Fruit fly (Drosophila melanogaster) whole organism, adult: Measurements from ENCODE around the gene x16.
A peak's percentile ranks its signal among the peaks of the same experiment; 100 is the strongest.

ENCODE experiments used
- CG11617 ChIP-seq: fragments of 200-800 bp; sonication (Bioruptor generic); optimal IDR thresholded peaks from 2 replicates; lab custom pipeline; 2017; ENCODE audit warnings: mild to moderate bottlenecking, missing biosample characterization, missing genetic modification reagents, missing genetic modification characterization
- CG12768 ChIP-seq: fragments of 200-800 bp; sonication (Bioruptor generic); optimal IDR thresholded peaks from 2 replicates; lab custom pipeline; 2017; ENCODE audit warnings: missing biosample characterization, missing genetic modification characterization, mild to moderate bottlenecking, moderate library complexity, missing genetic modification reagents
- CG14711 ChIP-seq: fragments of 200-800 bp; sonication (Bioruptor generic); optimal IDR thresholded peaks from 2 replicates; lab custom pipeline; 2018; ENCODE audit warnings: missing biosample characterization, mild to moderate bottlenecking, missing genetic modification characterization, moderate library complexity
- CG1620 ChIP-seq: fragments of 200-800 bp; sonication (Bioruptor generic); optimal IDR thresholded peaks from 2 replicates; lab custom pipeline; 2016; ENCODE audit warnings: missing biosample characterization, missing genetic modification characterization
- CG33017 ChIP-seq: fragments of 200-800 bp; sonication (Bioruptor generic); optimal IDR thresholded peaks from 2 replicates; lab custom pipeline; 2018; ENCODE audit warnings: missing biosample characterization, mild to moderate bottlenecking, missing genetic modification characterization, moderate library complexity
- CG5204 ChIP-seq: fragments of 200-800 bp; sonication (Bioruptor generic); optimal IDR thresholded peaks from 2 replicates; lab custom pipeline; 2016; ENCODE audit warnings: missing biosample characterization, missing genetic modification characterization
- CG7045 ChIP-seq: fragments of 200-800 bp; sonication (Bioruptor generic); optimal IDR thresholded peaks from 2 replicates; lab custom pipeline; 2017; ENCODE audit warnings: missing biosample characterization, mild to moderate bottlenecking, missing genetic modification characterization
- CG7101 ChIP-seq: fragments of 200-800 bp; sonication (Bioruptor generic); optimal IDR thresholded peaks from 2 replicates; lab custom pipeline; 2018; ENCODE audit warnings: missing biosample characterization, mild to moderate bottlenecking, missing genetic modification characterization, moderate library complexity
- Clk ChIP-seq: fragments of 200-800 bp; sonication (Bioruptor generic); optimal IDR thresholded peaks from 2 replicates; lab custom pipeline; 2017; ENCODE audit warnings: missing biosample characterization, missing genetic modification characterization
- Crg-1 ChIP-seq: fragments of 200-800 bp; sonication (Bioruptor generic); optimal IDR thresholded peaks from 2 replicates; lab custom pipeline; 2016; ENCODE audit warnings: missing biosample characterization, missing genetic modification characterization
- Hr96 ChIP-seq: fragments of 200-800 bp; sonication (Bioruptor generic); optimal IDR thresholded peaks from 2 replicates; lab custom pipeline; 2016; ENCODE audit warnings: missing biosample characterization, missing genetic modification characterization
- Mnt ChIP-seq: fragments of 200-800 bp; sonication (Bioruptor generic); optimal IDR thresholded peaks from 2 replicates; lab custom pipeline; 2016; ENCODE audit warnings: missing biosample characterization, mild to moderate bottlenecking, missing genetic modification characterization
- bab1 ChIP-seq: fragments of 200-800 bp; sonication (Bioruptor generic); optimal IDR thresholded peaks from 3 replicates; lab custom pipeline; 2019; ENCODE audit warnings: missing biosample characterization, mild to moderate bottlenecking, missing genetic modification characterization, moderate library complexity
- cic ChIP-seq: fragments of 200-800 bp; sonication (Bioruptor generic); optimal IDR thresholded peaks from 2 replicates; lab custom pipeline; 2017; ENCODE audit warnings: missing biosample characterization, mild to moderate bottlenecking, missing genetic modification characterization, moderate library complexity
- cnc ChIP-seq, 2 experiments: fragments of >200 bp; optimal IDR thresholded peaks; 2 replicates each; lab custom pipeline; 2017
- kay ChIP-seq: fragments of 200-800 bp; sonication (Bioruptor generic); peaks from one replicate; lab custom pipeline; 2016; ENCODE audit warnings: missing biosample characterization, missing genetic modification characterization, borderline replicate concordance
- ovo ChIP-seq: fragments of 200-800 bp; sonication (Bioruptor generic); optimal IDR thresholded peaks from 2 replicates; lab custom pipeline; 2016; ENCODE audit warnings: missing biosample characterization, missing genetic modification characterization
- pad ChIP-seq: fragments of 200-800 bp; sonication (Bioruptor generic); optimal IDR thresholded peaks from 3 replicates; lab custom pipeline; 2017; ENCODE audit warnings: missing biosample characterization, missing genetic modification characterization, mild to moderate bottlenecking, moderate library complexity, missing genetic modification reagents
- tj ChIP-seq: fragments of 200-800 bp; sonication (Bioruptor generic); optimal IDR thresholded peaks from 3 replicates; lab custom pipeline; 2017; ENCODE audit warnings: missing biosample characterization, mild to moderate bottlenecking, missing genetic modification characterization, moderate library complexity
- toe ChIP-seq: fragments of 200-800 bp; sonication (Bioruptor generic); optimal IDR thresholded peaks from 2 replicates; lab custom pipeline; 2016; ENCODE audit warnings: missing biosample characterization, missing genetic modification characterization

Gene x16

dm6 chr2L:6921360-6922090 lies 1.5 kb upstream of the x16 start:
- TF ChIP-seq CG7045 (GFP tag; lab: Kevin White, UChicago) (no peak), toe (GFP tag; lab: Kevin White, UChicago) (no peak), Mnt (GFP tag; lab: Kevin White, UChicago) (no peak), CG14711 (no peak), cnc (optimal IDR thresholded peaks at IDR 0.05; lab: Kevin White, UChicago) (no peak), CG5204 (GFP tag; lab: Kevin White, UChicago) (no peak), CG1620 (no peak), CG7101 (tag; lab: Kevin White, UChicago) (no peak), Hr96 (GFP tag; lab: Kevin White, UChicago) (no peak), Clk (no peak), CG33017 (no peak)

- TF ChIP-seq Mnt (GFP tag; lab: Kevin White, UChicago) (peak; percentile 45), CG12768 (GFP tag; lab: Kevin White, UChicago) (peak; percentile 5), cic (GFP tag; lab: Kevin White, UChicago) (peak; percentile 55), tj (GFP tag; lab: Kevin White, UChicago) (peak; percentile 46), kay (GFP tag; lab: Kevin White, UChicago) (no peak)
These were observed 800 bp upstream of the x16 start, which contains the start of gene Hrb27C for dm6 chr2L:6920661-6921359. Gene Hrb27C (plus strand): TSS chr2L:6920704.

DNA sequence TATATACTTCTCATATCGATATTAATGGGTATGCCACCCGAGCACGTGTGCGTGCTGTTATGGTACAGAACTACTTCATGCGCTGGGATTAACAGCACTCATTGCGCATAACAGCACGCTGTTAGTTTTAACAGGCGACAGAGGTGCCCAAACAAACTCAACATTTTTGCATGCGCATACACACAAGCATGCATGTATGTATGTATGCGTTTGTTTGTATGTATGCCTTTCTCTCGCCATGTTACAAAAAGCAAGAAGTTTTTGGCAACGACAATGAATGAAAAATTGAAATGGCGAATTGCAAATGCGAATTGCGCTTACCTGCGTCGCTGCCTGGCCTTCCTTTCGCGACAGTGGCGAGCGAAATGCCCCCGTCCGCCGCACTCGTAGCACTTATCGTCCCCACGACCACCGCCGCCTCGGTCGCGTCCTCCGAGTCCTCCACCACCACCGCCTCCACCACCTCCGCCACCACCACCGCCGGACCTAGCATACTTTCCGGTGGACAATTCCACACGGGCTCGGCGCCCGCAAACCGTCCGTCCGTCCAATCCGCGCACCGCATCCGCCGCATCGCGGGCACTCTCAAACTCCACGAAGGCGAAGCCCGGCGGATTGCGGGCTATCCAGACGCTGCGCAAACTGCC lies 684 bp downstream of the x16 start:
- TF ChIP-seq CG11617: peak; percentile 42
- no peak for TF ChIP-seq CG12768 (GFP tag; lab: Kevin White, UChicago)
- no peak for TF ChIP-seq CG1620
- no peak for TF ChIP-seq Crg-1 (GFP tag; lab: Kevin White, UChicago)
- TF ChIP-seq CG5204 (GFP tag; lab: Kevin White, UChicago): no peak
- TF ChIP-seq Hr96 (GFP tag; lab: Kevin White, UChicago): no peak
- no peak for TF ChIP-seq pad (GFP tag; lab: Kevin White, UChicago)
- TF ChIP-seq Mnt (GFP tag; lab: Kevin White, UChicago): peak; percentile 96
- no peak for TF ChIP-seq CG33017
- no peak for TF ChIP-seq cnc (optimal IDR thresholded peaks at IDR 0.05; lab: Kevin White, UChicago)
- no peak for TF ChIP-seq CG14711
- no peak for TF ChIP-seq Clk
- no peak for TF ChIP-seq kay (GFP tag; lab: Kevin White, UChicago)
- no peak for TF ChIP-seq cic (GFP tag; lab: Kevin White, UChicago)
- no peak for TF ChIP-seq toe (GFP tag; lab: Kevin White, UChicago)
- no peak for TF ChIP-seq ovo (GFP tag; lab: Kevin White, UChicago)
- TF ChIP-seq CG7101 (tag; lab: Kevin White, UChicago): no peak
- TF ChIP-seq tj (GFP tag; lab: Kevin White, UChicago): no peak
- peak; percentile 35 for TF ChIP-seq CG7045 (GFP tag; lab: Kevin White, UChicago)
- TF ChIP-seq bab1 (GFP tag; lab: Kevin White, UChicago): no peak

- TF ChIP-seq Mnt (GFP tag; lab: Kevin White, UChicago): peak; percentile 99
- peak; percentile 13 for TF ChIP-seq bab1 (GFP tag; lab: Kevin White, UChicago)
- TF ChIP-seq Crg-1 (GFP tag; lab: Kevin White, UChicago): peak; percentile 58
- peak; percentile 54 for TF ChIP-seq CG33017
- TF ChIP-seq CG7101 (tag; lab: Kevin White, UChicago): peak; percentile 66
- TF ChIP-seq CG7045 (GFP tag; lab: Kevin White, UChicago): peak; percentile 79
- TF ChIP-seq pad (GFP tag; lab: Kevin White, UChicago): peak; percentile 78
- no peak for TF ChIP-seq CG5204 (GFP tag; lab: Kevin White, UChicago)
- TF ChIP-seq kay (GFP tag; lab: Kevin White, UChicago): no peak
- TF ChIP-seq CG1620: no peak
- TF ChIP-seq CG14711: peak; percentile 46
- peak; percentile 56 for TF ChIP-seq cic (GFP tag; lab: Kevin White, UChicago)
- TF ChIP-seq ovo (GFP tag; lab: Kevin White, UChicago): no peak
- peak; percentile 6 for TF ChIP-seq Clk
- TF ChIP-seq CG12768 (GFP tag; lab: Kevin White, UChicago): peak; percentile 77
- TF ChIP-seq Hr96 (GFP tag; lab: Kevin White, UChicago): no peak
- peak; percentile 56 for TF ChIP-seq tj (GFP tag; lab: Kevin White, UChicago)
- no peak for TF ChIP-seq toe (GFP tag; lab: Kevin White, UChicago)
- TF ChIP-seq CG11617: peak; percentile 84
- TF ChIP-seq cnc (optimal IDR thresholded peaks at IDR 0.05; lab: Kevin White, UChicago): no peak
These were observed 1.4 kb downstream of the x16 start, which contains the start of gene nop5 for dm6 chr2L:6918517-6919202. Gene nop5 (minus strand): TSS chr2L:6918743.

- TF ChIP-seq kay (GFP tag; lab: Kevin White, UChicago) (no peak), CG7101 (tag; lab: Kevin White, UChicago) (no peak), CG12768 (GFP tag; lab: Kevin White, UChicago) (no peak), tj (GFP tag; lab: Kevin White, UChicago) (no peak), CG33017 (no peak), pad (GFP tag; lab: Kevin White, UChicago) (no peak), Crg-1 (GFP tag; lab: Kevin White, UChicago) (no peak), CG11617 (no peak), cic (GFP tag; lab: Kevin White, UChicago) (no peak)
These were observed 3.7 kb downstream of the x16 start, which contains the start of gene CG32829 for dm6 chr2L:6916345-6916744. Gene CG32829 (minus strand): TSS chr2L:6916445.
